Worm (Caenorhabditis elegans) whole organism, L1 larva: ENCODE measurements around the gene C04A2.15.

Source experiments
- C16A3.4 ChIP-seq: fragments of 150-350 bp; optimal IDR thresholded peaks from 2 replicates; lab custom pipeline; 2014; ENCODE audit warnings: missing biosample characterization, missing genetic modification characterization
- F16B12.6 ChIP-seq: fragments of 150-350 bp; optimal IDR thresholded peaks from 2 replicates; lab custom pipeline; 2014; ENCODE audit warnings: missing biosample characterization, missing genetic modification characterization
- Y116A8C.19 ChIP-seq: sonication (generic microtip); optimal IDR thresholded peaks from 2 replicates; lab custom pipeline; 2016; ENCODE audit warnings: missing compliant biosample characterization, missing genetic modification characterization, borderline replicate concordance
- aha-1 ChIP-seq: fragments of 150-350 bp; optimal IDR thresholded peaks from 2 replicates; lab custom pipeline; 2014; ENCODE audit warnings: missing biosample characterization, missing genetic modification characterization
- aly-2 ChIP-seq: fragments of 150-350 bp; optimal IDR thresholded peaks from 2 replicates; lab custom pipeline; 2014; ENCODE audit warnings: missing biosample characterization, missing genetic modification characterization
- ama-1 ChIP-seq: fragments of 150-350 bp; optimal IDR thresholded peaks from 2 replicates; lab custom pipeline; 2014
- blmp-1 ChIP-seq: fragments of 150-350 bp; optimal IDR thresholded peaks from 2 replicates; lab custom pipeline; 2014; ENCODE audit warnings: missing biosample characterization, missing genetic modification characterization
- ceh-63 ChIP-seq: fragments of 200-800 bp; sonication (Bioruptor generic); optimal IDR thresholded peaks from 2 replicates; lab custom pipeline; 2018; ENCODE audit warnings: mild to moderate bottlenecking, missing genetic modification characterization, missing compliant biosample characterization
- ceh-90 ChIP-seq: sonication (generic microtip); optimal IDR thresholded peaks from 2 replicates; lab custom pipeline; 2016; ENCODE audit warnings: missing genetic modification characterization, missing compliant biosample characterization
- ces-1 ChIP-seq: fragments of 150-350 bp; optimal IDR thresholded peaks from 2 replicates; lab custom pipeline; 2014; ENCODE audit warnings: missing biosample characterization, missing genetic modification reagents, missing genetic modification characterization
- dpl-1 ChIP-seq, 3 experiments: fragments of 150-350 bp in 2 of 3; sonication (generic microtip) in 1 of 3; optimal IDR thresholded peaks; 2 replicates each; lab custom pipeline; 2014 to 2017; ENCODE audit warnings: missing biosample characterization in 3 of 3, missing genetic modification characterization in 3 of 3, missing genetic modification reagents in 3 of 3
- efl-1 ChIP-seq, 4 experiments: fragments of 150-350 bp; optimal IDR thresholded peaks in 3 of 4; peaks in 1 of 4; 1 replicate in 1 of 4; 2 replicates in 3 of 4; lab custom pipeline; 2014; ENCODE audit warnings: missing biosample characterization in 2 of 4, missing genetic modification characterization in 2 of 4, missing genetic modification reagents in 2 of 4
- efl-3 ChIP-seq: fragments of 200-800 bp; sonication (Bioruptor generic); optimal IDR thresholded peaks from 2 replicates; lab custom pipeline; 2018; ENCODE audit warnings: mild to moderate bottlenecking, missing genetic modification characterization, missing compliant biosample characterization
- elt-2 ChIP-seq: sonication (generic microtip); optimal IDR thresholded peaks from 2 replicates; lab custom pipeline; 2016; ENCODE audit warnings: missing genetic modification characterization, mild to moderate bottlenecking, inconsistent platforms, missing compliant biosample characterization, missing genetic modification reagents
- elt-3 ChIP-seq, 6 experiments: fragments of 150-350 bp in 1 of 6; sonication (generic microtip); optimal IDR thresholded peaks; 2 replicates each; lab custom pipeline; 2017 to 2018; ENCODE audit warnings: missing biosample characterization in 6 of 6, missing genetic modification characterization in 6 of 6, inconsistent platforms in 1 of 6
- ets-5 ChIP-seq: fragments of 200-800 bp; sonication (Bioruptor generic); IDR thresholded peaks from 2 replicates; pipeline ENCODE4 v1.3.6; 2022; ENCODE audit warnings: missing genetic modification characterization, missing compliant biosample characterization
- fkh-10 ChIP-seq: sonication (generic microtip); optimal IDR thresholded peaks from 2 replicates; lab custom pipeline; 2017; ENCODE audit warnings: missing biosample characterization, missing genetic modification reagents, missing genetic modification characterization
- fkh-8 ChIP-seq: sonication (generic microtip); optimal IDR thresholded peaks from 2 replicates; lab custom pipeline; 2016; ENCODE audit warnings: mild to moderate bottlenecking, missing genetic modification characterization, missing compliant biosample characterization
- fos-1 ChIP-seq: fragments of 150-350 bp; optimal IDR thresholded peaks from 2 replicates; lab custom pipeline; 2014; ENCODE audit warnings: missing biosample characterization, missing genetic modification characterization
- grh-1 ChIP-seq: fragments of 200-800 bp; sonication (Bioruptor generic); IDR thresholded peaks from 2 replicates; pipeline ENCODE4 v1.3.6; 2022; ENCODE audit warnings: missing genetic modification reagents, missing genetic modification characterization, missing compliant biosample characterization
- hlh-17 ChIP-seq: fragments of 200-800 bp; sonication (Bioruptor generic); optimal IDR thresholded peaks from 2 replicates; lab custom pipeline; 2018; ENCODE audit warnings: missing genetic modification characterization, mild to moderate bottlenecking, missing compliant biosample characterization, moderate library complexity, borderline replicate concordance
- lin-14 ChIP-seq: fragments of 200-800 bp; sonication (Bioruptor generic); optimal IDR thresholded peaks from 2 replicates; lab custom pipeline; 2018; ENCODE audit warnings: mild to moderate bottlenecking, missing genetic modification characterization, moderate library complexity, missing compliant biosample characterization
- lin-39 ChIP-seq: fragments of 150-350 bp; optimal IDR thresholded peaks from 2 replicates; lab custom pipeline; 2014; ENCODE audit warnings: missing biosample characterization, missing genetic modification reagents, missing genetic modification characterization
- lsy-2 ChIP-seq, 2 experiments: fragments of 150-350 bp; optimal IDR thresholded peaks; 2 replicates each; lab custom pipeline; 2014; ENCODE audit warnings: missing biosample characterization in 2 of 2, missing genetic modification characterization in 2 of 2
- mdl-1 ChIP-seq, 2 experiments: fragments of 150-350 bp; optimal IDR thresholded peaks; 2 replicates each; lab custom pipeline; 2014 to 2017; ENCODE audit warnings: missing biosample characterization in 2 of 2, missing genetic modification characterization in 2 of 2, inconsistent platforms in 1 of 2
- mef-2 ChIP-seq: fragments of 150-350 bp; optimal IDR thresholded peaks from 2 replicates; lab custom pipeline; 2014; ENCODE audit warnings: missing biosample characterization, missing genetic modification characterization
- nhr-20 ChIP-seq: sonication (generic microtip); optimal IDR thresholded peaks from 2 replicates; lab custom pipeline; 2016; ENCODE audit warnings: mild to moderate bottlenecking, missing genetic modification characterization, missing compliant biosample characterization
- nhr-237 ChIP-seq: fragments of 150-350 bp; optimal IDR thresholded peaks from 2 replicates; lab custom pipeline; 2014; ENCODE audit warnings: missing biosample characterization, missing genetic modification characterization
- nhr-28 ChIP-seq: fragments of 150-350 bp; optimal IDR thresholded peaks from 2 replicates; lab custom pipeline; 2014; ENCODE audit warnings: missing biosample characterization, missing genetic modification characterization
- nhr-71 ChIP-seq: sonication (generic microtip); optimal IDR thresholded peaks from 2 replicates; lab custom pipeline; 2016; ENCODE audit warnings: mild to moderate bottlenecking, missing genetic modification characterization, moderate library complexity, missing compliant biosample characterization
- nhr-77 ChIP-seq: fragments of 150-350 bp; optimal IDR thresholded peaks from 2 replicates; lab custom pipeline; 2014; ENCODE audit warnings: missing biosample characterization, missing genetic modification characterization
- nhr-85 ChIP-seq: sonication (generic microtip); peaks from one replicate; lab custom pipeline; 2016; ENCODE audit warnings: missing genetic modification characterization, inconsistent platforms, missing compliant biosample characterization
- nhr-90 ChIP-seq: sonication (generic microtip); optimal IDR thresholded peaks from 2 replicates; lab custom pipeline; 2016; ENCODE audit warnings: mild to moderate bottlenecking, missing genetic modification characterization, missing compliant biosample characterization; ENCODE audit not compliant: poor library complexity
- pqm-1 ChIP-seq: sonication (generic microtip); optimal IDR thresholded peaks from 3 replicates; lab custom pipeline; 2017; ENCODE audit warnings: missing biosample characterization, missing genetic modification characterization
- rnt-1 ChIP-seq: sonication (generic microtip); optimal IDR thresholded peaks from 2 replicates; lab custom pipeline; 2016; ENCODE audit warnings: mild to moderate bottlenecking, missing genetic modification characterization, moderate library complexity, missing compliant biosample characterization
- snpc-4 ChIP-seq: fragments of 150-350 bp; optimal IDR thresholded peaks from 2 replicates; lab custom pipeline; 2014; ENCODE audit warnings: missing biosample characterization, missing genetic modification characterization
- snu-23 ChIP-seq: sonication (generic microtip); optimal IDR thresholded peaks from 2 replicates; lab custom pipeline; 2016; ENCODE audit warnings: missing genetic modification characterization, missing compliant biosample characterization
- sptf-1 ChIP-seq: fragments of 150-350 bp; optimal IDR thresholded peaks from 2 replicates; lab custom pipeline; 2014; ENCODE audit warnings: missing biosample characterization, missing genetic modification characterization
- tbx-2 ChIP-seq: sonication (generic microtip); optimal IDR thresholded peaks from 2 replicates; lab custom pipeline; 2016; ENCODE audit warnings: missing genetic modification characterization, missing compliant biosample characterization
- tlp-1 ChIP-seq: fragments of 150-350 bp; optimal IDR thresholded peaks from 2 replicates; lab custom pipeline; 2014; ENCODE audit warnings: missing biosample characterization, missing genetic modification characterization
- unc-130 ChIP-seq: fragments of 150-350 bp; optimal IDR thresholded peaks from 2 replicates; lab custom pipeline; 2017; ENCODE audit warnings: missing biosample characterization, missing genetic modification characterization, inconsistent platforms
- unc-30 ChIP-seq: sonication (generic microtip); optimal IDR thresholded peaks from 2 replicates; lab custom pipeline; 2017; ENCODE audit warnings: missing biosample characterization, missing genetic modification characterization
- vab-15 ChIP-seq: sonication (generic microtip); optimal IDR thresholded peaks from 2 replicates; lab custom pipeline; 2017; ENCODE audit warnings: missing genotype, mild to moderate bottlenecking, missing genetic modification characterization, missing compliant biosample characterization
- xbp-1 ChIP-seq: sonication (generic microtip); optimal IDR thresholded peaks from 2 replicates; lab custom pipeline; 2016; ENCODE audit warnings: missing genetic modification characterization, missing compliant biosample characterization
- zip-4 ChIP-seq: fragments of 200-800 bp; sonication (Bioruptor generic); optimal IDR thresholded peaks from 2 replicates; lab custom pipeline; 2018; ENCODE audit warnings: mild to moderate bottlenecking, missing genetic modification characterization, moderate library complexity, missing compliant biosample characterization

Gene C04A2.15

DNA sequence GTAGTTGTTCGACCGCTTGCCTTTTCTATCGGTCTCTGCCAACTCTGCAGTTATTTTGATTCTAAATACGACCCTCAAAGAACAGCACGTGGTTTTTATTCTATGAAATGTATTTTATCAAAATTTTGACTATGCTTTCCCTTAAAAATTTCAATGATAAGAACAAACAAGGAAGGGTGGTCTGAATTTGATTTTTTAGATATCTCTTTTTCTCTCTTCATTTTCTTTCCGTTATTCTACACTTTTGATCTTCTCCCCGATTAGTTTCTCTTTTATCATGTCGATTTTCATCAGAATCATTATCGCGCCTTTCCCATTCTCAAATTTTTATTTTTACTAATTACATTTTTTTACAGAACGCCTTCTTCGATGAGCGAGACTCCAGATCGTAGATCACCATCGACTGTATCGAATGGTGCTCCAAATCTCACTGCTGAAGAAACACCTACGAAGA is 7.0 kb upstream of the C04A2.15 start:
- TF ChIP-seq lin-14 (GFP tag; lab: Kevin White, UChicago) (no peak), xbp-1 (tag; lab: Kevin White, UChicago) (no peak), elt-3 (tag; optimal IDR thresholded peaks at IDR 0.05; lab: Kevin White, UChicago) (peak in 2 of 6 experiments; percentile 33 to 69), ceh-63 (GFP tag; lab: Kevin White, UChicago) (no peak), nhr-20 (peak; percentile 30), ama-1 (lab: Kevin White, UChicago) (no peak), blmp-1 (peak; percentile 69), nhr-90 (tag; lab: Kevin White, UChicago) (peak; percentile 12), sptf-1 (tag; lab: Kevin White, UChicago) (no peak), lsy-2 (tag; optimal IDR thresholded peaks at IDR 0.05; lab: Kevin White, UChicago) (peak in 1 of 2 experiments; percentile 1), elt-2 (peak; percentile 49), hlh-17 (GFP tag; lab: Kevin White, UChicago) (no peak), snu-23 (GFP tag; lab: Kevin White, UChicago) (peak; percentile 41), tbx-2 (peak; percentile 63), efl-1 (optimal IDR thresholded peaks at IDR 0.05; lab: Kevin White, UChicago) (no peak), efl-1 (GFP tag; optimal IDR thresholded peaks at IDR 0.05 in 1 of 2; lab: Kevin White, UChicago) (peak in 1 of 2 experiments; percentile 87), nhr-71 (peak; percentile 32), fkh-10 (GFP tag; lab: Kevin White, UChicago) (no peak), mdl-1 (tag; optimal IDR thresholded peaks at IDR 0.05; lab: Kevin White, UChicago) (no peak), efl-3 (GFP tag; lab: Kevin White, UChicago) (no peak), rnt-1 (tag; lab: Kevin White, UChicago) (no peak), unc-30 (tag; lab: Kevin White, UChicago) (no peak), ceh-90 (tag; lab: Kevin White, UChicago) (no peak)

DNA sequence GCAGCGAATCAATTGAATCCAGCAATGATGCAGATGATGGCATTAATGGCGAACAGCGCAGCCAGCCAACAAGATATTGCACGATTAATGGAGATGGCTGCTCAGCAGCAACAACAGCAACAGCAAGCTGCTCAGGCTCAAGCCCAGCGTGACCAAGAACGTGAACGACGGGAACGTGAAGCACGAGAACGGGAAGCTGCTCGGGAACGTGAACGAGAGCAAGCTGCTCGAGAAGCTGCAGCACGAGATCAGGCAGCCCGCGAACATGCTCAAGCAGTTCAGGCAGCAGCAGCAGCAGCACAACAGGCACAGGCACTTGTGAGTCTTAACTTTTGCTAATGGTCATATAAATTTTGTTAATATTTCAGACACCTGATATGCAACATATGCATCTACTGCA is 5.3 kb upstream of the C04A2.15 start:
- TF ChIP-seq efl-3 (GFP tag; lab: Kevin White, UChicago) (no peak), snpc-4 (tag; lab: Kevin White, UChicago) (no peak), fkh-8 (no peak), dpl-1 (GFP tag; optimal IDR thresholded peaks at IDR 0.05; lab: Kevin White, UChicago) (no peak), pqm-1 (tag; lab: Kevin White, UChicago) (no peak)

DNA sequence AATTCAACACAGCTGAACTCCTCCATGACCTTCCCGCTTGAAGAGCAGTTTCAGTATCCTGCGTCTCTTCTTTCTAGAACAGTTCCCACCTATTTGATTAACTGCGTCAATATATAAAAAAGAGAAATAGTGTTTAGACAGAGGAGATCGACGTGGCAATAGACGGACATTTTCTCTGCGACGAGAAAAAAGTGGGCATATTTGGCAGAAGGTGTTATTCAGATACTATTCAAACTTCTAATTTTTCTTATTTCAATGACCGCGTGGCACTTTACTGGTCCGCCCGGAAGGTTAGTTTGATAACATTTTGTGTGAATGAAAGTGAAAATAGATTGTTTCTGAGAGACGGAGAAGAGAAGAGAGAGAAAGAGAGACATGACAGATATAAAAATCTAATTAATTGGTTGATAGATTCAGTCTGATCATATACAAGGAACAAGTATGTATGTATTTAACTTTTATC is 4.1 kb upstream of the C04A2.15 start, which contains the start of gene tbc-6:
Gene tbc-6, plus strand, starts transcription at position 208 of the 463 bp plus-strand sequence.
- TF ChIP-seq aha-1 (tag; lab: Kevin White, UChicago) (no peak), sptf-1 (tag; lab: Kevin White, UChicago) (no peak), mef-2 (tag; lab: Kevin White, UChicago) (no peak), snu-23 (GFP tag; lab: Kevin White, UChicago) (peak; percentile 61), F16B12.6 (tag; lab: Kevin White, UChicago) (no peak), fkh-8 (no peak), nhr-20 (peak; percentile 87), rnt-1 (tag; lab: Kevin White, UChicago) (peak; percentile 36), Y116A8C.19 (tag; lab: Kevin White, UChicago) (no peak), nhr-90 (tag; lab: Kevin White, UChicago) (peak; percentile 57), nhr-85 (tag; lab: Kevin White, UChicago) (peak; percentile 97), mdl-1 (tag; optimal IDR thresholded peaks at IDR 0.05; lab: Kevin White, UChicago) (peak in 1 of 2 experiments; percentile 23), nhr-77 (tag; lab: Kevin White, UChicago) (peak; percentile 17), elt-2 (peak; percentile 17), unc-130 (tag; lab: Kevin White, UChicago) (peak; percentile 36), nhr-28 (tag; lab: Kevin White, UChicago) (no peak), ets-5 (GFP tag; lab: Robert Waterston, UW) (no peak), grh-1 (GFP tag; lab: Robert Waterston, UW) (peak; percentile 28; the same call in 1 of the 2 replicates), zip-4 (no peak), tlp-1 (no peak), nhr-71 (peak; percentile 85), xbp-1 (tag; lab: Kevin White, UChicago) (no peak), lin-39 (tag; lab: Kevin White, UChicago) (peak; percentile 45), elt-3 (tag; optimal IDR thresholded peaks at IDR 0.05; lab: Kevin White, UChicago) (peak in 3 of 6 experiments; percentile 87 to 95 (median 89)), C16A3.4 (tag; lab: Kevin White, UChicago) (peak; percentile 25), vab-15 (tag; lab: Kevin White, UChicago) (peak; percentile 80), fkh-10 (GFP tag; lab: Kevin White, UChicago) (no peak), dpl-1 (GFP tag; optimal IDR thresholded peaks at IDR 0.05; lab: Kevin White, UChicago) (peak in 1 of 3 experiments; percentile 21), aly-2 (tag; lab: Kevin White, UChicago) (peak; percentile 58), nhr-237 (tag; lab: Kevin White, UChicago) (no peak), blmp-1 (peak; percentile 93), ceh-63 (GFP tag; lab: Kevin White, UChicago) (no peak), lin-14 (GFP tag; lab: Kevin White, UChicago) (peak; percentile 89), pqm-1 (tag; lab: Kevin White, UChicago) (no peak), ces-1 (no peak), lsy-2 (tag; optimal IDR thresholded peaks at IDR 0.05; lab: Kevin White, UChicago) (peak; percentile 15 to 64), fos-1 (tag; lab: Kevin White, UChicago) (peak; percentile 27)
